Worm (Caenorhabditis elegans): Measurements from ENCODE around the gene cyp-34A1.
"Not testable (repeated sequence)": the region's sequence is repeated elsewhere in the genome, so short reads cannot be mapped to it uniquely, and the experiment has no call there.

Gene cyp-34A1

ce11 chrV:15259049-15259448, 28.7 kb downstream of the cyp-34A1 start, which contains the start of gene srsx-37:
Gene srsx-37, minus strand, starts transcription at chrV:15259149.
- no peak for TF ChIP-seq cnd-1 (tag; optimal IDR thresholded peaks at IDR 0.05)
- TF ChIP-seq lin-32 (GFP tag; optimal IDR thresholded peaks at IDR 0.05), result no peak
- no peak for TF ChIP-seq hlh-1 (tag; optimal IDR thresholded peaks at IDR 0.05)
- no peak for TF ChIP-seq mls-2 (tag; optimal IDR thresholded peaks at IDR 0.05)
- no peak for TF ChIP-seq nhr-76 (tag; optimal IDR thresholded peaks at IDR 0.05)
- TF ChIP-seq elt-1 (tag; optimal IDR thresholded peaks at IDR 0.05; ENCODE audit: borderline replicate concordance, insufficient read depth), result no peak
- TF ChIP-seq nhr-12 (tag; optimal IDR thresholded peaks at IDR 0.05), result no peak
- TF ChIP-seq zip-8 (tag; optimal IDR thresholded peaks at IDR 0.05), result no peak
- TF ChIP-seq mep-1 (tag; optimal IDR thresholded peaks at IDR 0.05), result no peak
- TF ChIP-seq ces-1 (GFP tag; optimal IDR thresholded peaks at IDR 0.05), result no peak
- no peak for TF ChIP-seq pha-4 (tag; optimal IDR thresholded peaks at IDR 0.05)
- TF ChIP-seq flh-1 (GFP tag; optimal IDR thresholded peaks at IDR 0.05), result no peak

ce11 chrV:15256669-15257068, 31.1 kb downstream of the cyp-34A1 start, which contains the start of gene srsx-39:
Gene srsx-39, minus strand, starts transcription at chrV:15256769.
- TF ChIP-seq sem-2 (GFP tag; optimal IDR thresholded peaks at IDR 0.05); lsy-2 (tag; optimal IDR thresholded peaks at IDR 0.05); sptf-1 (tag; optimal IDR thresholded peaks at IDR 0.05): not testable (repeated sequence)

- no peak for TF ChIP-seq pha-4 (tag; optimal IDR thresholded peaks at IDR 0.05)
- TF ChIP-seq ces-1 (GFP tag; optimal IDR thresholded peaks at IDR 0.05), result no peak
- TF ChIP-seq unc-62 (GFP tag; optimal IDR thresholded peaks at IDR 0.05), result no peak
- no peak for TF ChIP-seq unc-39 (tag; optimal IDR thresholded peaks at IDR 0.05)
- TF ChIP-seq nhr-76 (tag; optimal IDR thresholded peaks at IDR 0.05), result no peak
- no peak for TF ChIP-seq elt-3 (tag; optimal IDR thresholded peaks at IDR 0.05)
- no peak for TF ChIP-seq sptf-1 (tag; optimal IDR thresholded peaks at IDR 0.05)
- TF ChIP-seq cnd-1 (tag; optimal IDR thresholded peaks at IDR 0.05), result no peak
Observed at ce11 chrV:15253529-15253928, 34.2 kb downstream of the cyp-34A1 start, which contains the start of gene srbc-75. Gene srbc-75, plus strand, starts transcription at chrV:15253829.

- TF ChIP-seq ham-2 (GFP tag; optimal IDR thresholded peaks at IDR 0.05) (no peak), hlh-1 (tag; optimal IDR thresholded peaks at IDR 0.05) (no peak), nhr-28 (tag; optimal IDR thresholded peaks at IDR 0.05) (no peak), sem-2 (GFP tag; optimal IDR thresholded peaks at IDR 0.05) (no peak), blmp-1 (tag; optimal IDR thresholded peaks at IDR 0.05) (no peak), sptf-1 (tag; optimal IDR thresholded peaks at IDR 0.05) (no peak), nhr-12 (tag; optimal IDR thresholded peaks at IDR 0.05) (no peak)
Observed at ce11 chrV:15252082-15252481, 35.7 kb downstream of the cyp-34A1 start, which contains the start of gene srbc-76. Gene srbc-76, plus strand, starts transcription at chrV:15252382.

- TF ChIP-seq pha-4 (tag; optimal IDR thresholded peaks at IDR 0.05); flh-1 (GFP tag; optimal IDR thresholded peaks at IDR 0.05); nhr-76 (tag; optimal IDR thresholded peaks at IDR 0.05): not testable (repeated sequence)
Observed at ce11 chrV:15250304-15250703, 37.5 kb downstream of the cyp-34A1 start, which contains the start of gene srd-28. Gene srd-28, plus strand, starts transcription at chrV:15250604.

- TF ChIP-seq unc-39 (tag; optimal IDR thresholded peaks at IDR 0.05), result no peak
- no peak for TF ChIP-seq lin-32 (GFP tag; optimal IDR thresholded peaks at IDR 0.05)
- TF ChIP-seq blmp-1 (tag; optimal IDR thresholded peaks at IDR 0.05), result no peak
- no peak for TF ChIP-seq zip-8 (tag; optimal IDR thresholded peaks at IDR 0.05)
- TF ChIP-seq ztf-11 (tag; optimal IDR thresholded peaks at IDR 0.05), result no peak
- TF ChIP-seq mep-1 (tag; optimal IDR thresholded peaks at IDR 0.05), result no peak
- no peak for TF ChIP-seq sptf-1 (tag; optimal IDR thresholded peaks at IDR 0.05)
- TF ChIP-seq nhr-237 (tag; optimal IDR thresholded peaks at IDR 0.05), result no peak
- TF ChIP-seq ceh-83 (GFP tag; optimal IDR thresholded peaks at IDR 0.05), result no peak
Observed at ce11 chrV:15244456-15244855, 43.3 kb downstream of the cyp-34A1 start, which contains the start of gene kin-30. Gene kin-30, plus strand, starts transcription at chrV:15244756.

ce11 chrV:15241259-15241658, 46.5 kb downstream of the cyp-34A1 start, which contains the start of gene chil-12:
Gene chil-12, plus strand, starts transcription at chrV:15241559.
- no peak for TF ChIP-seq mep-1 (tag; optimal IDR thresholded peaks at IDR 0.05)
- TF ChIP-seq elt-1 (tag; optimal IDR thresholded peaks at IDR 0.05; ENCODE audit: borderline replicate concordance, insufficient read depth), result no peak
- no peak for TF ChIP-seq lin-32 (GFP tag; optimal IDR thresholded peaks at IDR 0.05)
- TF ChIP-seq ztf-11 (tag; optimal IDR thresholded peaks at IDR 0.05), result no peak
- TF ChIP-seq ceh-39 (tag; optimal IDR thresholded peaks at IDR 0.05), result no peak
- TF ChIP-seq nhr-28 (tag; optimal IDR thresholded peaks at IDR 0.05), result no peak
- TF ChIP-seq nhr-237 (tag; optimal IDR thresholded peaks at IDR 0.05), result no peak
- TF ChIP-seq blmp-1 (tag; optimal IDR thresholded peaks at IDR 0.05), result no peak
- TF ChIP-seq hlh-1 (tag; optimal IDR thresholded peaks at IDR 0.05), result no peak
